Worm (Caenorhabditis elegans): ENCODE data around the gene fbxb-96.

Gene fbxb-96

DNA sequence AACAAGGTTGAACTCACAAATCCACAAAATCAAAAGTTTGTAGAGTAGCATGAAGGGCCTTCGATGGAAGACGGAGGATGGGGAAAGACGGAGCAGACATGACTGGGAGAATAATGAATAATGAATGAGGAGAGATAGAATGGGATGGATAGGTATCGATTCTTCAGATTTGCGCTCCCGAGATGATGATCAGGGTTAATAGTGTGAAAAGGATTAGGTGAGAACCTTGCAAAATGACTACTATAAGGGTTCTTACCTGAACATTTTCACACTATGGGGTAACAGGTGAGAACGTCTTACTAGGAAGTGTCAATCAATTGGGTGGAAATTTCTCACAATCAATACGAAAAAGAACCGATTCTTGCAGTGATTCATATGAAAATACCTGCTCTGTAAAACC, at the start of gene fbxb-96:
Gene fbxb-96 (minus strand): TSS at position 101 of the 400 bp plus-strand sequence.
- TF ChIP-seq unc-62 (GFP tag; optimal IDR thresholded peaks at IDR 0.05) = no peak

DNA sequence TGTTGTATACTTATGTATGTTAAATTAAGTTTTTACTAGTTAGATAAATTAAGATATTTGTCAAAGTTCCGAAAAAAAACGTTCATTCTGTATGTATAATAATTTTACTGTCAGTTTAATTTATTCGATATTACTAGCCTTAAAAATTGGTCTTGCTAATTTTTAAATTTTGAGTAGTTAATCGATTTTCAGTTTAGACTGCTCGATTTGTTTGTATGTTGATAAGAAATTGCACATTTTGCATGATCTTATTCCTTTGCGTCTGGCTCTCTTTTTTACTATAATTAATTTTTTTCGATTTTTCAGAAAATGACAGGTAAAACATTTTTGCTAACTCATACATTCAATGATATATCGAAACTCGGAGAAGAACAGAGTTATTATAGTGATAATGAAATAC, 49.7 kb upstream of the fbxb-96 start, which contains the start of gene math-24:
Gene math-24 (plus strand): TSS at position 301 of the 400 bp plus-strand sequence.
- TF ChIP-seq unc-62 (GFP tag; optimal IDR thresholded peaks at IDR 0.05) = no peak

DNA sequence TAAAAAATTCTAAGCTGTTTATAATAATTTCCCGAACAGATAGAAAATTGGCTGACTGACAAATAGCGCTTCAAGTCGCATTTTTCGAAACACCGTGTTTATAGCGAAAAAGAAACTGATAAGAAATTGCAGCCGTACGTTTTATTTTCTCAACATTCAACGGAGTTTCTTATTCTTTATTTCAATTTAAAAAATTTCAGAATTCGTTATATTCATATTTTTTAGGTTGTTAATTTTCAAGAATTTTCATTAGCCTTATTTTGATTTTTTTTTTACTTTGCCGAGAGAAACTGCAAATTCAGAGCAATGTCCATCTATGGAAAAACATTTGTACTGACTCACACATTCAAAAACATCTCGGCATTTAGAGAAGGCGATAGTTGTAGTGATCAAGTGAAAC, 47.7 kb upstream of the fbxb-96 start, which contains the start of gene C46F9.6:
Gene C46F9.6 (plus strand): TSS at position 301 of the 400 bp plus-strand sequence.
- TF ChIP-seq unc-62 (GFP tag; optimal IDR thresholded peaks at IDR 0.05) = no peak

- TF ChIP-seq unc-62 (GFP tag; optimal IDR thresholded peaks at IDR 0.05) = no peak
Observed at ce11 chrII:1895762-1896161, 45.6 kb upstream of the fbxb-96 start, which contains the start of gene math-25. math-25 (plus strand) TSS chrII:1896062.

DNA sequence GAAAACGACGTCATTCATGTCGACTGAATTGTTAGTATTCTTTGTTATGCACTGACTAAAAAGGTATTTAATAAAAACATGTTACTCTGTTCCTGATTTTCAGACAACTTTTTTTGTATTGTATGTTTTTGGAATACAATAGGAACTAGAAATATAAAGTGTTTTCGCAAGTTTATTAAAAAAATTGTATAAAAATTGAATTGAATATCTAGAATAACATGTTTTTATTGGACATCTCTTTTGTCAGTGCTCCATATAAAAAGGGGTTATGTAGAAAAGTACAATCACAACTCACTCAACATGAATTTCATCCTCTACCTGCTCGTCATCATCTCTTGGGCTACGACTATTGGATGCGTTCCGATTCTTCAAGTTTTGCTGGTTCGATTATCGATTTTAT, 45.1 kb upstream of the fbxb-96 start, which contains the start of gene C46F9.5:
Gene C46F9.5 (plus strand): TSS at position 301 of the 400 bp plus-strand sequence.
- TF ChIP-seq unc-62 (GFP tag; optimal IDR thresholded peaks at IDR 0.05) = no peak

- no peak for TF ChIP-seq unc-62 (GFP tag; optimal IDR thresholded peaks at IDR 0.05)
Observed at ce11 chrII:1893912-1894311, 43.7 kb upstream of the fbxb-96 start, which contains the start of gene C16C4.1. C16C4.1 (plus strand) TSS chrII:1894212.

DNA sequence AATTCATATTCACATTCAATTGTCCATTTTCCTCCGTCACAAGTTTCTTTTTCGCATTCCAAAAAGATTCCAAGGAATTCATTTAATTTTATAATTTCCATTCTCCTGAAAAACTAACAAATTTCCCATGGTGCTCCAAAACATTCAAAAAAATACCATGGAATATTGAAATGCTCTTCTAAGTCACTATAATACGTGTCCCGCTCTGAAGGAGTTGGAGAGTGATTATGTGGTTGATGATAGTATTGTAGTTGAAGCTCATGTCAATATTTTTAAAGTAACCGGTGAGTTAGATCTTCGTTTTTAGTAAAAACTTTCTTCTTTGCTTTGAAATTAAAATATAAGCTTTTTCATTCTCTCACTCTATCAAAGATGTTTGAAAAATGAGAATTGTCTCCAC, 40.5 kb upstream of the fbxb-96 start, which contains the start of gene math-9:
Gene math-9 (minus strand): TSS at position 101 of the 400 bp plus-strand sequence.
- TF ChIP-seq unc-62 (GFP tag; optimal IDR thresholded peaks at IDR 0.05) = no peak

DNA sequence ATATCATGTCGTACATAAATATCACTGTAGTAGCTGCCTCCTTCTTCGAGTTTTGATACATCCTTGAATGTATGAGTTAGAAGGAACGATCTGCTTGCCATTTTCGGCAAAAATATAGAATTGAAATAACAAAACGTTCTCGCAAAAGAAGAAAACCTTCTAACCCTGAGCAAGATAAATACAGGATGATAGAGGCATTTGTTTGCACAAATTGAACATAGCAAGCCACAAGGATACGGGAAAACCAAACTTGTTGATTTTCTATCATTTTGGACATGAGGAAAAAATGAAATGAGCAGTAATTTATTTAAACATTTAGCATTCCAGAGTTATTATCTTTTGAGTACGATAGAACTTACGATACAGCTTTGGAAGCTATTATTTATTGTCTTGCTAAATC, 38.9 kb upstream of the fbxb-96 start, which contains the start of gene math-8:
Gene math-8 (minus strand): TSS at position 101 of the 400 bp plus-strand sequence.
- no peak for TF ChIP-seq unc-62 (GFP tag; optimal IDR thresholded peaks at IDR 0.05)

DNA sequence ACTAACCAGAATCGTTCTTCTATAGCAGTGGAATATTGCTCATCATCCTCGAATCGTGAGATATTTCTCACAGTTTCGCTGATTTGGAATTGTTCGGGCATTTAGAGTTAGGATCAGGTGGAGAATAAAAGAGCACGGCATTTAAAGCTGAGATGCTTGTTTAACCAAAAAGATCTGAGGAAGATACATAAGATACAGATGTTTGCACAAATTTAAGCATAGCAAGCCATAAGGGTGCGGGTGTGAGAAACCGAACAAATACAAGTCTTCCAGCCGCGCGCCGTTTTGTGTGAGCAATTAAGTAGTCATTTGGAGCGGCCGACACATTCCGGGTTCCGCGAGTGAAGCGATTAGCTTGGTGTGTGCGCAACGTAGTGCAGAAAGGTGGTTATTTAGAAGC, 36.2 kb upstream of the fbxb-96 start, which contains the start of gene math-7:
Gene math-7 (minus strand): TSS at position 101 of the 400 bp plus-strand sequence.
- no peak for TF ChIP-seq unc-62 (GFP tag; optimal IDR thresholded peaks at IDR 0.05)

DNA sequence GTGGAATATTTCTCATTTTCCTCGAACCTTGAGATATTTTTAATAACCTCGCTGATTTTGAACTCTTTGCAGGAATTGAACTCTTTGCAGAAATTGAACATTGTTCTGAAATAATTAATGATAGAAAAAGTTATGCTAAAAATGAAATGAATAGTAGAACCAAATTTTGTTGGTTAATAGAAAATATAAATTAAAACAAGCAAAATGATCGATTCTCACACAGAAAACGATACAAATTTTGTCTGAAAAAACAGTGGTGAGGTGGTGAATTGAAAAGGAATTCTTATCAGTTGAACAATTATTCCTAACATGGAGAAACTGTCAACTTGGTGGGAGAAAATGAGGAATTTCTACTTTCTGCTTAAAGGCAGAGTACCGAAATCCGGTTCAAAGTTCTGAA, 34.4 kb upstream of the fbxb-96 start, which contains the start of gene math-6:
Gene math-6 (minus strand): TSS at position 101 of the 400 bp plus-strand sequence.
- no peak for TF ChIP-seq unc-62 (GFP tag; optimal IDR thresholded peaks at IDR 0.05)

- no peak for TF ChIP-seq unc-62 (GFP tag; optimal IDR thresholded peaks at IDR 0.05)
Observed at ce11 chrII:1882705-1883104, 32.5 kb upstream of the fbxb-96 start, which contains the start of gene math-5. math-5 (minus strand) TSS chrII:1882805.

DNA sequence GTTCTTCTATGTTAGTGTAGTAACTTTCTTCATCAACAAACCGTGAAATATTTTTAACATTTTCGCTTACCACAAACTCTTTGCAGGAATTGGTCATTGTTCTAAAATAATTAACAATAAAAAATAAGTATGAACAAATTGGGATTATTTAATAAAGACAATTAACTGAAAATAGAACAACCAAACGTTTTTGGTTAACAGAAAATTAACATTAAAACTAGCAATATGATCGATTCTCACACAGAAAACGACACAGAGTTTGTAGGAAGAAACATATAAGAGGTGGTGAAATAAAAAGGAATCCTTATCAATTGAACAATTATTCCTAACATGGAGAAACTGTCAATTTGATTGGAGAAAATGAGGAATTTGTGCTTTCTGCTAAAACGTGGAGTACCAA, 28.5 kb upstream of the fbxb-96 start, which contains the start of gene math-16:
Gene math-16 (minus strand): TSS at position 101 of the 400 bp plus-strand sequence.
- no peak for TF ChIP-seq unc-62 (GFP tag; optimal IDR thresholded peaks at IDR 0.05)

DNA sequence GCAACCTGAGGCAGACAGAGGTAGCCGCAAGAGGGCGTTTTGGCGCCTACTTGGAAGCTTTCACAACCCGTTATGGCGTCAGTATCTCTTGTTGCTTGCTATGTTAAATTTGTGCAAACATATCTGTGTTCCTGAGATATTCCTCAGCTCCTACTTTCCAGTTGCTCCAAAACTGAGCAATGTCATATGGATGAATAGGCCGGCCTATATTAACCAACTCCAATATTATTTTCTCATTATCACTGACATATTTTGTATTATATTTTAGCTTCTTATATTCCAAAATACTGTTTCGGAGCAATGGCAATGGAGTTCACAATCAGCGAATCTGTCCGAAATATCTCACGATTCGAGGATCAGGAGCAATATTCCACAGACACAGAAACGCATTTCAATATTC, 25.5 kb upstream of the fbxb-96 start, which contains the start of gene math-13:
Gene math-13 (plus strand): TSS at position 301 of the 400 bp plus-strand sequence.
- no peak for TF ChIP-seq unc-62 (GFP tag; optimal IDR thresholded peaks at IDR 0.05)

DNA sequence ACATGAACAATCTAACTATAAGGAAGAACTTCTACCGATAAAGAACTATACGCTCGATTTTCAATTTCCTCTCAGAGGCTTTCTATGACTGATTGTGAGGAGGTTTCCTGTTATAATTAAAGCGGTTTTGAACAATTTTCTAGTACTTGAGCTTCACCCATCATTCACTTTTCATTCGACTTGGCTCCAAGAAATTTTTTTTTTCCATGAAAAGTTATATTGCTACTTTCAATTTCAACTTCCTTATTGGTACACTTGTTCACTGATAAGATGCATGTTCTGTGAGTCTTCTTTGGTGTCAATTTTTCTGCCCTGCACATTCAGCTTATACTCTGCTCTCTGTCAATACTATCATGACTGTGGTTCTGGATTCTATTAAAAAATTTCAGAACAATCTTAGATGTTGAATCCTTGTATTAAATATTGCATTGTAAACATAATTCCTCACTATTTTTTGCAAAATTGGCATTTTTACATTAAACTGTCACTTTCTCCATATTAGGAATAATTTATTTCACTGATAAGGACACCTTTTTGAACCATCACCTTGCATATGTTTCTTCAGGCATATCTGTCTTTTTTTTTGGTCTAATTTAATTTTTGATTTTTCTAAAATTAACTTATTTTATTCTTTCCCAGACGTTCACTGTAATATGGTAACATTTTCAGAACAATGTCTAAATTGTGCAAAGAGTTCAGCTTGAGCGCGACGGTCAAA, 20.8 kb upstream of the fbxb-96 start, which contains the start of gene math-10:
Gene math-10 (plus strand): TSS at position 668 of the 718 bp plus-strand sequence.
- no peak for TF ChIP-seq unc-62 (GFP tag; optimal IDR thresholded peaks at IDR 0.05)

ce11 chrII:1869120-1869519, 18.9 kb upstream of the fbxb-96 start, which contains the start of gene math-14:
math-14 (plus strand) TSS chrII:1869420.
- no peak for TF ChIP-seq unc-62 (GFP tag; optimal IDR thresholded peaks at IDR 0.05)

DNA sequence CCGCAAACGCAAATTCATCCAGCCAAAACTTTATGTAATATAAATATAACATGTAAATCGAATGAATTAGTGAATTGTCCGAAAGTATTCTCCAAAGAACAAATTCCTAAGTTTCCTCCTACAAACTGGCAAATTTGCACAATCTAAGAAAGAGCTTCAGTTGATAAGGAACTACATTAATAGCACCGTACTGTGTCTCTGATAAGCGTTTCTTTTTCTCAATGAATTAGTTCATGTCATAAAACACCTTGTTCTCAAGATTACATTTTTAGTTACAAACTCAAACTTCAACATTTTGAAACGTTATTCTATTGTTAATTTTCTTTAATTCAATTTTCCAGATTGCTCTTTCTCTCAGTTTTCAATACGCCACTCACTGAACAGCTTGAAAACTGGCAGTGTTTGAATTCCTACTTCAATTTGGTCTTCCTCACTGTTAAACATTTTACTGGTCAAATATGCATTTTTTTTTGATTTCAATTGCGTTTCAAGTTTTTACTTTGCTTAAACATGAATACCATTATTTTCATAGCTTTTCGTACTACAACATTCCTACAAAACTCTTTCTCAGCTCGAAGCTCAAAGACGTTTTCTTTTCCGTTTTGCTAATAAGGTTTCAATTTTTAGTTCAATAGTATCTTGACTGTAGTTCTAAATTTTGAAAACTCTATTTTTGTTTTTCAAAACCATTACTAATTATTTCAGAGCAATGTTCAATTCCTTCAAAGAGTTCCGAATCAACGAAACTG, 15.7 kb upstream of the fbxb-96 start, which contains the start of gene math-15:
Gene math-15 (plus strand): TSS at position 699 of the 749 bp plus-strand sequence.
- TF ChIP-seq unc-62 (GFP tag; optimal IDR thresholded peaks at IDR 0.05) = no peak
